Worm (Caenorhabditis elegans) whole organism, L2 larva: ENCODE results near the gene pas-2.

Experiments used
- C34F6.9 ChIP-seq: fragments of 150-350 bp; optimal IDR thresholded peaks from 2 replicates; lab custom pipeline; 2014; ENCODE audit warnings: missing biosample characterization, missing genetic modification characterization
- F13H6.1 ChIP-seq: sonication (generic microtip); optimal IDR thresholded peaks from 2 replicates; lab custom pipeline; 2016; ENCODE audit warnings: missing genetic modification characterization, missing compliant biosample characterization
- R02D3.7 ChIP-seq: fragments of 150-350 bp; optimal IDR thresholded peaks from 2 replicates; lab custom pipeline; 2014; ENCODE audit warnings: missing biosample characterization, missing genetic modification characterization
- Y55F3AM.14 ChIP-seq: fragments of 200-800 bp; sonication (Bioruptor generic); optimal IDR thresholded peaks from 2 replicates; lab custom pipeline; 2018; ENCODE audit warnings: mild to moderate bottlenecking, missing genetic modification characterization, missing compliant biosample characterization
- ZK546.5 ChIP-seq: sonication (generic microtip); optimal IDR thresholded peaks from 2 replicates; lab custom pipeline; 2017; ENCODE audit warnings: missing biosample characterization, missing genetic modification characterization
- alr-1 ChIP-seq: fragments of 150-350 bp; optimal IDR thresholded peaks from 2 replicates; lab custom pipeline; 2014; ENCODE audit warnings: missing biosample characterization, missing genetic modification characterization
- ama-1 ChIP-seq: fragments of 150-350 bp; optimal IDR thresholded peaks from 2 replicates; lab custom pipeline; 2018; ENCODE audit warnings: inconsistent platforms
- blmp-1 ChIP-seq: sonication (generic microtip); optimal IDR thresholded peaks from 2 replicates; lab custom pipeline; 2017; ENCODE audit warnings: missing genetic modification characterization, mild to moderate bottlenecking, missing compliant biosample characterization, antibody characterized with exemption, moderate library complexity; ENCODE audit not compliant: insufficient read depth
- ceh-16 ChIP-seq: fragments of 150-350 bp; optimal IDR thresholded peaks from 2 replicates; lab custom pipeline; 2014; ENCODE audit warnings: missing biosample characterization, missing genetic modification characterization
- ceh-82 ChIP-seq: fragments of 150-350 bp; optimal IDR thresholded peaks from 2 replicates; lab custom pipeline; 2014; ENCODE audit warnings: missing biosample characterization, missing genetic modification characterization
- crh-2 ChIP-seq: sonication (generic microtip); optimal IDR thresholded peaks from 2 replicates; lab custom pipeline; 2017; ENCODE audit warnings: missing biosample characterization, missing genetic modification characterization
- dmd-4 ChIP-seq: sonication (generic microtip); optimal IDR thresholded peaks from 2 replicates; lab custom pipeline; 2017; ENCODE audit warnings: missing biosample characterization, missing genetic modification characterization
- egl-27 ChIP-seq: sonication (generic microtip); optimal IDR thresholded peaks from 3 replicates; lab custom pipeline; 2017; ENCODE audit warnings: missing biosample characterization, missing genetic modification reagents, missing genetic modification characterization
- elt-1 ChIP-seq: fragments of 150-350 bp; optimal IDR thresholded peaks from 2 replicates; lab custom pipeline; 2014; ENCODE audit warnings: missing biosample characterization, missing genetic modification characterization
- elt-3 ChIP-seq: sonication (generic microtip); optimal IDR thresholded peaks from 2 replicates; lab custom pipeline; 2017; ENCODE audit warnings: missing biosample characterization, missing genetic modification characterization
- fos-1 ChIP-seq: fragments of 150-350 bp; optimal IDR thresholded peaks from 2 replicates; lab custom pipeline; 2014; ENCODE audit warnings: missing biosample characterization, missing genetic modification characterization
- gmeb-1 ChIP-seq: fragments of 150-350 bp; optimal IDR thresholded peaks from 2 replicates; lab custom pipeline; 2014; ENCODE audit warnings: missing biosample characterization, missing genetic modification characterization
- lin-11 ChIP-seq: fragments of 150-350 bp; sonication (generic microtip); optimal IDR thresholded peaks from 2 replicates; lab custom pipeline; 2014; ENCODE audit warnings: missing biosample characterization, missing genetic modification characterization, inconsistent platforms, mixed read lengths
- lin-13 ChIP-seq: fragments of 150-350 bp; optimal IDR thresholded peaks from 2 replicates; lab custom pipeline; 2014; ENCODE audit warnings: missing biosample characterization, missing genetic modification reagents, missing genetic modification characterization
- lin-39 ChIP-seq: fragments of 150-350 bp; optimal IDR thresholded peaks from 2 replicates; lab custom pipeline; 2014; ENCODE audit warnings: missing biosample characterization, missing genetic modification reagents, missing genetic modification characterization
- mbf-1 ChIP-seq: sonication (generic microtip); optimal IDR thresholded peaks from 2 replicates; lab custom pipeline; 2017; ENCODE audit warnings: missing biosample characterization, missing genetic modification characterization
- mdl-1 ChIP-seq, 2 experiments: fragments of 150-350 bp in 1 of 2; sonication (generic microtip) in 1 of 2; optimal IDR thresholded peaks; 2 replicates each; lab custom pipeline; 2017; ENCODE audit warnings: missing biosample characterization in 2 of 2, missing genetic modification characterization in 2 of 2
- nhr-10 ChIP-seq: sonication (generic microtip); optimal IDR thresholded peaks from 2 replicates; lab custom pipeline; 2017; ENCODE audit warnings: missing biosample characterization, missing genetic modification characterization
- nhr-12 ChIP-seq: fragments of 150-350 bp; optimal IDR thresholded peaks from 2 replicates; lab custom pipeline; 2014; ENCODE audit warnings: missing biosample characterization, missing genetic modification characterization
- nhr-21 ChIP-seq: fragments of 150-350 bp; optimal IDR thresholded peaks from 2 replicates; lab custom pipeline; 2014; ENCODE audit warnings: missing biosample characterization, missing genetic modification characterization
- nhr-23 ChIP-seq: fragments of 150-350 bp; optimal IDR thresholded peaks from 2 replicates; lab custom pipeline; 2014; ENCODE audit warnings: missing biosample characterization, missing genetic modification reagents, missing genetic modification characterization
- nhr-237 ChIP-seq: fragments of 150-350 bp; optimal IDR thresholded peaks from 2 replicates; lab custom pipeline; 2014; ENCODE audit warnings: missing biosample characterization, missing genetic modification characterization
- nhr-25 ChIP-seq: fragments of 150-350 bp; sonication (generic microtip); optimal IDR thresholded peaks from 3 replicates; lab custom pipeline; 2014; ENCODE audit warnings: missing biosample characterization, missing genetic modification characterization
- nhr-6 ChIP-seq: fragments of 150-350 bp; optimal IDR thresholded peaks from 2 replicates; lab custom pipeline; 2014; ENCODE audit warnings: missing biosample characterization, missing genetic modification characterization
- nhr-77 ChIP-seq: fragments of 150-350 bp; optimal IDR thresholded peaks from 2 replicates; lab custom pipeline; 2014; ENCODE audit warnings: missing biosample characterization, missing genetic modification characterization
- peb-1 ChIP-seq: fragments of 150-350 bp; optimal IDR thresholded peaks from 2 replicates; lab custom pipeline; 2014; ENCODE audit warnings: missing biosample characterization, missing genetic modification characterization
- sem-4 ChIP-seq: fragments of 150-350 bp; optimal IDR thresholded peaks from 2 replicates; lab custom pipeline; 2014; ENCODE audit warnings: missing biosample characterization, missing genetic modification reagents, missing genetic modification characterization
- skn-1 ChIP-seq: sonication (generic microtip); optimal IDR thresholded peaks from 2 replicates; lab custom pipeline; 2017; ENCODE audit warnings: missing biosample characterization, missing genetic modification characterization
- sma-3 ChIP-seq: sonication (generic microtip); optimal IDR thresholded peaks from 2 replicates; lab custom pipeline; 2016; ENCODE audit warnings: missing genetic modification reagents, missing genetic modification characterization, missing compliant biosample characterization
- sma-9 ChIP-seq, 2 experiments: fragments of 150-350 bp in 1 of 2; sonication (generic microtip) in 1 of 2; optimal IDR thresholded peaks; 2 replicates each; lab custom pipeline; 2014 to 2016; ENCODE audit warnings: missing genetic modification characterization in 2 of 2, mild to moderate bottlenecking in 1 of 2, missing biosample characterization in 1 of 2, missing compliant biosample characterization in 1 of 2, missing genetic modification reagents in 1 of 2, moderate library complexity in 1 of 2
- snpc-4 ChIP-seq: fragments of 150-350 bp; optimal IDR thresholded peaks from 2 replicates; lab custom pipeline; 2014; ENCODE audit warnings: missing biosample characterization, missing genetic modification characterization
- unc-39 ChIP-seq: fragments of 150-350 bp; optimal IDR thresholded peaks from 2 replicates; lab custom pipeline; 2014; ENCODE audit warnings: missing biosample characterization, missing genetic modification characterization
- unc-55 ChIP-seq: fragments of 150-350 bp; sonication (generic microtip); optimal IDR thresholded peaks from 3 replicates; lab custom pipeline; 2014; ENCODE audit warnings: missing biosample characterization, missing genetic modification reagents, missing genetic modification characterization
- ztf-1 ChIP-seq: fragments of 200-800 bp; sonication (Bioruptor generic); conservative IDR thresholded peaks from 2 replicates; pipeline ENCODE4 v1.3.6; 2022; ENCODE audit warnings: missing genetic modification characterization, missing compliant biosample characterization
- ztf-11 ChIP-seq: sonication (generic microtip); optimal IDR thresholded peaks from 2 replicates; lab custom pipeline; 2017; ENCODE audit warnings: missing biosample characterization, missing genetic modification characterization
- ztf-4 ChIP-seq: fragments of 150-350 bp; optimal IDR thresholded peaks from 2 replicates; lab custom pipeline; 2014; ENCODE audit warnings: missing biosample characterization, missing genetic modification characterization

pas-2 gene

DNA sequence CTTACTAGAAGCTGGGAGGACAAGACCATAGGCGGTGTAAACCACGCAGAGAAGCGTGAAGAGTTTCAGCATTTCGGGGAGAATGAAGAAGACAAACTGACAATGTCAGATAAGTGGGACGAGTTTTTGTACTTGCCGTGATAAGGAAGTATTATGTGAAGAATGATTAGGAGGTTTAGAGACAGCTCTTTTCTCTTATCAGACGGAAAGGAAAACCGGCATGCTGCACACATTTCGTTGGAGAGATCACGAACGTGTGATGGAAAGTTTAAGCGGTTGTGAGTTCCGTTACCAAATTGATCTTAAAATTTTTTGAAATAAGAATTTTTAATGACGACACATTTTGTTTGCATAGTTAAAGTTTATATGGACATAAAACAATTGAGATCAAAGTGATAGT is 19.5 kb upstream of the pas-2 start, which contains the start of gene F28H7.3:
Gene F28H7.3 (minus strand): TSS at position 159 of the 400 bp plus-strand sequence.
- no peak for TF ChIP-seq egl-27 (tag; lab: Kevin White, UChicago)
- TF ChIP-seq nhr-21 (tag; lab: Kevin White, UChicago), result no peak
- TF ChIP-seq sem-4 (tag; lab: Kevin White, UChicago), result no peak
- no peak for TF ChIP-seq nhr-237
- TF ChIP-seq fos-1 (tag; lab: Kevin White, UChicago), result peak; percentile 71
- no peak for TF ChIP-seq nhr-6 (tag; lab: Kevin White, UChicago)
- TF ChIP-seq crh-2 (tag; lab: Kevin White, UChicago), result peak; percentile 12
- TF ChIP-seq sma-9 (GFP tag; optimal IDR thresholded peaks at IDR 0.05; lab: Kevin White, UChicago), result peak; percentile 64
- TF ChIP-seq sma-9 (tag; optimal IDR thresholded peaks at IDR 0.05; lab: Kevin White, UChicago), result no peak
- TF ChIP-seq unc-55 (GFP tag; lab: Kevin White, UChicago), result no peak
- TF ChIP-seq nhr-12 (tag; lab: Kevin White, UChicago), result no peak
- TF ChIP-seq ztf-11, result no peak
- no peak for TF ChIP-seq elt-3 (tag; lab: Kevin White, UChicago)
- TF ChIP-seq snpc-4 (tag; lab: Kevin White, UChicago), result no peak
- TF ChIP-seq lin-13 (GFP tag; lab: Kevin White, UChicago), result no peak
- TF ChIP-seq elt-1 (tag; lab: Kevin White, UChicago), result no peak
- no peak for TF ChIP-seq R02D3.7 (tag; lab: Kevin White, UChicago)
- TF ChIP-seq F13H6.1 (tag; lab: Kevin White, UChicago), result no peak
- TF ChIP-seq nhr-77, result no peak
- no peak for TF ChIP-seq lin-39
- no peak for TF ChIP-seq dmd-4 (tag; lab: Kevin White, UChicago)
- TF ChIP-seq blmp-1 (tag; lab: Kevin White, UChicago), result no peak
- TF ChIP-seq, all 48 proteins: peak for 3

DNA sequence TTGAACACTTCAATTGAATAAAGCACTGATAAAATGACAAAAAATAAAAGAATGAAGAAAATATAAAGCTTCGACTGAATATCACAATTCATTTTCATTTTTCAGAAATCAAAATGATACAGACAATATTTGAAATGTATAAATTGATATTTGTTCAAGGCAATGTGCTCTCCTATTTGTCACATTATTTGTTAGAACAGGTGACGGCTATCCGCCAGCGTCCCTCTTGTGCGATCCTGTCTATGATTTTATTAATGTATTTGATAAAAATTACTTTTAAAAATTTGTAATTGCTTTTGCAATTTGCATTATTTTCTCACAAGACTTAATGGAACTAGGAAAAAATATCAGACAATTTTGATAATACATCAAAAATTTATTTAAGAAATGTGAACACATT is 16.1 kb upstream of the pas-2 start, which contains the start of gene F28H7.7:
Gene F28H7.7 (minus strand): TSS at position 101 of the 400 bp plus-strand sequence.
- TF ChIP-seq nhr-10 (tag; lab: Kevin White, UChicago) (no peak), nhr-21 (tag; lab: Kevin White, UChicago) (no peak), ama-1 (lab: Kevin White, UChicago) (no peak), skn-1 (tag; lab: Kevin White, UChicago) (no peak), C34F6.9 (no peak), nhr-12 (tag; lab: Kevin White, UChicago) (no peak), nhr-77 (no peak), ceh-82 (tag; lab: Kevin White, UChicago) (no peak), mbf-1 (tag; lab: Kevin White, UChicago) (no peak), alr-1 (tag; lab: Kevin White, UChicago) (no peak), snpc-4 (tag; lab: Kevin White, UChicago) (no peak), egl-27 (tag; lab: Kevin White, UChicago) (no peak), nhr-23 (tag; lab: Kevin White, UChicago) (no peak), nhr-6 (tag; lab: Kevin White, UChicago) (no peak), R02D3.7 (tag; lab: Kevin White, UChicago) (no peak), fos-1 (tag; lab: Kevin White, UChicago) (no peak), unc-39 (tag; lab: Kevin White, UChicago) (no peak)

DNA sequence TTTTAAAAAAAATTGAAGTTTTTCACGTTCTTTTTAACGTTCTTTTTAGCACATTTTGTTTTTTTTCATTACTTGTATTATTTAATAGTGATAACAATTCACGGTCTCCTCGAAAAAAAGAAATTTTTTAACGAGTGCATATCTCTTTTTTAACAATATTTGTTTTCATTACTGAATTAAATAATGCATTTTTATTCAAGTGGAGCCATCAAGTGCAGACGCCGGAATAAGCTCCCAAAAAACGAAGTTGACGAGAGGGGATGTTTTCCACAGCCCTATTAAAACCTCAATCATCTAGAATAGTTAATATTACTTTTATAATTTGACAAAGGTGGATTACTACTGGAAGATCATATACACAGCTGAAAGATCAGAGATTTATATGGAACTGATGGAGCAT is 13.5 kb upstream of the pas-2 start, which contains the start of gene irld-6:
Gene irld-6 (minus strand): TSS at position 101 of the 400 bp plus-strand sequence.
- TF ChIP-seq nhr-25 (tag; lab: Kevin White, UChicago), result no peak
- no peak for TF ChIP-seq crh-2 (tag; lab: Kevin White, UChicago)
- TF ChIP-seq Y55F3AM.14, result no peak
- TF ChIP-seq elt-3 (tag; lab: Kevin White, UChicago), result no peak
- TF ChIP-seq sma-3, result no peak
- TF ChIP-seq ztf-4 (tag; lab: Kevin White, UChicago), result no peak
- no peak for TF ChIP-seq snpc-4 (tag; lab: Kevin White, UChicago)
- TF ChIP-seq lin-13 (GFP tag; lab: Kevin White, UChicago), result no peak
- TF ChIP-seq peb-1, result no peak

ce11 chrV:10757128-10757527 is 13.0 kb upstream of the pas-2 start:
- TF ChIP-seq lin-13 (GFP tag; lab: Kevin White, UChicago) (no peak), Y55F3AM.14 (no peak), C34F6.9 (no peak), peb-1 (no peak), lin-11 (tag; lab: Kevin White, UChicago) (no peak), nhr-10 (tag; lab: Kevin White, UChicago) (no peak), mbf-1 (tag; lab: Kevin White, UChicago) (no peak), blmp-1 (tag; lab: Kevin White, UChicago) (peak; percentile 48), sma-9 (GFP tag; optimal IDR thresholded peaks at IDR 0.05; lab: Kevin White, UChicago) (peak; percentile 0), sma-9 (tag; optimal IDR thresholded peaks at IDR 0.05; lab: Kevin White, UChicago) (no peak), ZK546.5 (tag; lab: Kevin White, UChicago) (no peak), nhr-77 (no peak), nhr-23 (tag; lab: Kevin White, UChicago) (no peak), gmeb-1 (no peak), elt-1 (tag; lab: Kevin White, UChicago) (no peak), unc-55 (GFP tag; lab: Kevin White, UChicago) (no peak), snpc-4 (tag; lab: Kevin White, UChicago) (no peak), ceh-82 (tag; lab: Kevin White, UChicago) (no peak), nhr-6 (tag; lab: Kevin White, UChicago) (no peak), ztf-4 (tag; lab: Kevin White, UChicago) (no peak), ztf-11 (no peak), elt-3 (tag; lab: Kevin White, UChicago) (no peak), lin-39 (no peak), dmd-4 (tag; lab: Kevin White, UChicago) (no peak), skn-1 (tag; lab: Kevin White, UChicago) (no peak), nhr-237 (no peak), crh-2 (tag; lab: Kevin White, UChicago) (no peak), nhr-25 (tag; lab: Kevin White, UChicago) (peak; percentile 74), ztf-1 (no peak), mdl-1 (tag; optimal IDR thresholded peaks at IDR 0.05; lab: Kevin White, UChicago) (no peak), nhr-12 (tag; lab: Kevin White, UChicago) (no peak), ceh-16 (no peak)
